Worm (Caenorhabditis elegans) whole organism, L3 larva: ENCODE results near the gene act-2.
A peak's percentile ranks its signal among the peaks of the same experiment; 100 is the strongest.

ENCODE experiments used
- ZK546.5 ChIP-seq: sonication (generic microtip); optimal IDR thresholded peaks from 2 replicates; lab custom pipeline; 2017; ENCODE audit warnings: missing biosample characterization, missing genetic modification characterization
- aly-2 ChIP-seq: fragments of 150-350 bp; optimal IDR thresholded peaks from 2 replicates; lab custom pipeline; 2014; ENCODE audit warnings: missing biosample characterization, missing genetic modification characterization
- ama-1 ChIP-seq: fragments of 150-350 bp; optimal IDR thresholded peaks from 2 replicates; lab custom pipeline; 2018
- ceh-16 ChIP-seq: sonication (generic microtip); optimal IDR thresholded peaks from 2 replicates; lab custom pipeline; 2017; ENCODE audit warnings: missing biosample characterization, missing genetic modification characterization
- ceh-28 ChIP-seq: fragments of 150-350 bp; optimal IDR thresholded peaks from 2 replicates; lab custom pipeline; 2014; ENCODE audit warnings: missing biosample characterization, missing genetic modification reagents, missing genetic modification characterization
- ceh-9 ChIP-seq: sonication (generic microtip); optimal IDR thresholded peaks from 2 replicates; lab custom pipeline; 2018; ENCODE audit warnings: missing biosample characterization, missing genetic modification characterization
- daf-12 ChIP-seq: fragments of 150-350 bp; optimal IDR thresholded peaks from 2 replicates; lab custom pipeline; 2014; ENCODE audit warnings: missing biosample characterization, missing genetic modification reagents, missing genetic modification characterization
- egl-27 ChIP-seq: sonication (generic microtip); optimal IDR thresholded peaks from 4 replicates; lab custom pipeline; 2017; ENCODE audit warnings: missing biosample characterization, missing genetic modification reagents, missing genetic modification characterization
- elt-2 ChIP-seq: sonication (generic microtip); optimal IDR thresholded peaks from 2 replicates; lab custom pipeline; 2016; ENCODE audit warnings: missing genetic modification reagents, mild to moderate bottlenecking, missing genetic modification characterization, missing compliant biosample characterization
- eor-1 ChIP-seq, 2 experiments: fragments of 150-350 bp; optimal IDR thresholded peaks; 2 replicates each; lab custom pipeline; 2014 to 2018; ENCODE audit warnings: missing biosample characterization in 2 of 2, missing genetic modification characterization in 2 of 2
- hmg-11 ChIP-seq: sonication (generic microtip); optimal IDR thresholded peaks from 2 replicates; lab custom pipeline; 2016; ENCODE audit warnings: missing genetic modification characterization, missing compliant biosample characterization
- jun-1 ChIP-seq: fragments of 150-350 bp; optimal IDR thresholded peaks from 2 replicates; lab custom pipeline; 2014; ENCODE audit warnings: missing biosample characterization, missing genetic modification reagents, missing genetic modification characterization
- lin-39 ChIP-seq: fragments of 150-350 bp; optimal IDR thresholded peaks from 2 replicates; lab custom pipeline; 2018; ENCODE audit warnings: missing biosample characterization, missing genetic modification reagents, missing genetic modification characterization
- lsy-12 ChIP-seq: sonication (generic microtip); optimal IDR thresholded peaks from 2 replicates; lab custom pipeline; 2016; ENCODE audit warnings: mild to moderate bottlenecking, missing genetic modification characterization, missing compliant biosample characterization
- mdl-1 ChIP-seq: fragments of 150-350 bp; optimal IDR thresholded peaks from 2 replicates; lab custom pipeline; 2014; ENCODE audit warnings: missing biosample characterization, missing genetic modification characterization
- mml-1 ChIP-seq: fragments of 150-350 bp; sonication (generic microtip); optimal IDR thresholded peaks from 3 replicates; lab custom pipeline; 2014; ENCODE audit warnings: missing biosample characterization, missing genetic modification characterization
- nfya-1 ChIP-seq: sonication (generic microtip); optimal IDR thresholded peaks from 2 replicates; lab custom pipeline; 2017; ENCODE audit warnings: missing genetic modification characterization, mild to moderate bottlenecking, missing compliant biosample characterization, antibody characterized with exemption, moderate library complexity; ENCODE audit not compliant: insufficient read depth
- nhr-11 ChIP-seq: fragments of 150-350 bp; optimal IDR thresholded peaks from 2 replicates; lab custom pipeline; 2014; ENCODE audit warnings: missing biosample characterization, missing genetic modification characterization
- nhr-12 ChIP-seq: fragments of 150-350 bp; optimal IDR thresholded peaks from 2 replicates; lab custom pipeline; 2014; ENCODE audit warnings: missing biosample characterization, missing genetic modification characterization
- nhr-23 ChIP-seq: fragments of 150-350 bp; optimal IDR thresholded peaks from 2 replicates; lab custom pipeline; 2014; ENCODE audit warnings: missing biosample characterization, missing genetic modification reagents, missing genetic modification characterization
- nhr-25 ChIP-seq: sonication (generic microtip); optimal IDR thresholded peaks from 2 replicates; lab custom pipeline; 2017; ENCODE audit warnings: missing biosample characterization, missing genetic modification characterization
- nhr-28 ChIP-seq: fragments of 150-350 bp; optimal IDR thresholded peaks from 2 replicates; lab custom pipeline; 2014; ENCODE audit warnings: missing biosample characterization, missing genetic modification characterization
- nhr-43 ChIP-seq: sonication (generic microtip); optimal IDR thresholded peaks from 2 replicates; lab custom pipeline; 2016; ENCODE audit warnings: mild to moderate bottlenecking, missing genetic modification characterization, missing compliant biosample characterization; ENCODE audit not compliant: poor library complexity, severe bottlenecking
- nhr-67 ChIP-seq: fragments of 150-350 bp; optimal IDR thresholded peaks from 2 replicates; lab custom pipeline; 2014; ENCODE audit warnings: missing biosample characterization, missing genetic modification characterization
- nhr-76 ChIP-seq: fragments of 150-350 bp; sonication (generic microtip); optimal IDR thresholded peaks from 5 replicates; lab custom pipeline; 2014; ENCODE audit warnings: missing biosample characterization, missing genetic modification characterization
- pha-4 ChIP-seq: fragments of 150-350 bp; optimal IDR thresholded peaks from 2 replicates; lab custom pipeline; 2014; ENCODE audit warnings: missing biosample characterization, missing genetic modification reagents, missing genetic modification characterization
- sea-2 ChIP-seq: fragments of 150-350 bp; sonication (generic microtip); optimal IDR thresholded peaks from 4 replicates; lab custom pipeline; 2014; ENCODE audit warnings: missing biosample characterization, missing genetic modification reagents, missing genetic modification characterization
- tbx-2 ChIP-seq: sonication (generic microtip); optimal IDR thresholded peaks from 2 replicates; lab custom pipeline; 2016; ENCODE audit warnings: mild to moderate bottlenecking, missing genetic modification characterization, missing compliant biosample characterization
- unc-62 ChIP-seq: fragments of 150-350 bp; sonication (generic microtip); optimal IDR thresholded peaks from 4 replicates; lab custom pipeline; 2014; ENCODE audit warnings: missing biosample characterization, missing genetic modification reagents, missing genetic modification characterization
- ztf-11 ChIP-seq: fragments of 150-350 bp; optimal IDR thresholded peaks from 2 replicates; lab custom pipeline; 2014; ENCODE audit warnings: missing biosample characterization, missing genetic modification characterization
- ztf-4 ChIP-seq: fragments of 150-350 bp; optimal IDR thresholded peaks from 2 replicates; lab custom pipeline; 2014; ENCODE audit warnings: missing biosample characterization, missing genetic modification characterization

The act-2 gene

DNA sequence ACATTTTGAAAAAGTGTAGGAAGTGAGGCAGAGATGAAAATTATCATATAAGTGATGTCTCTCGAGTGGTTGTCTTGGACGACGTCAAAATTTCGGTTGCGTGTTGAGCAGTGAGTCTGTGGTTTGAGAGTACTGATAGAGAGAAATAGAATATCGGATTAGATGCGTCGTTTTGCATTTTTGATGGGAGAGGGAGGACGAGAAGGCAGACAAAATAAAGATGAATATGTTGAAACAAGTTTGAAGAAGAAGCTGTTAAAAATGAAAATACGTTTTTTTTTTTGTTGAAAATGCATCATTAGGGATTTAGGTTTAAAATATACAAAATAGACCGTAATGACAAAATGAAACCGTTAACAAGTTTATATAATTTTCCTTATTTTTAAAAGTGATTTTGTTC, 14.8 kb downstream of the act-2 start, which contains the start of gene T04C12.9:
T04C12.9 (minus strand) TSS at position 101 of the 400 bp plus-strand sequence.
- TF ChIP-seq nhr-76 (tag; lab: Kevin White, UChicago) (no peak), nhr-12 (tag; lab: Kevin White, UChicago) (no peak), nhr-25 (tag; lab: Kevin White, UChicago) (no peak), nfya-1 (tag; lab: Kevin White, UChicago) (no peak), nhr-11 (tag; lab: Kevin White, UChicago) (no peak)
- TF ChIP-seq, all 47 proteins: peak for 0

DNA sequence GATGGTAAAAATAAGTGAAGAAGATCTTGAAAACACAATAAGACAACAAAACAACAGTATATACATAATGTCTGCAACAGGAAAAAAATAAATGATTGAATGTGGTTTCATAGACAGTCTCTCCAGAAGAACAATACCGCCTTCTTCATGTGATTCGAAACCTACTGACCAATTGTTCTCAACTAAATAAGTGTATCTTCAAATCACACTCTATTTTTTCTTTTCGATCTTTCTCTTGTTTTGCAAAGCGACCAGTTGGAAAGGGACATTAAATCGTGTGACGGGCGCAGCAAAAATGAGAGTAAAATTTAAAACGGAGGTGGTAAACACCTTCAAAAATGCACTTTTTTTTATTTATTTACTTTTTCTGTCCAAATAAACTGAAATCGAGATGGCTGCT, 16.1 kb downstream of the act-2 start:
- TF ChIP-seq nhr-23 (peak; percentile 4), nhr-43 (tag; lab: Kevin White, UChicago) (no peak)
- TF ChIP-seq, all 47 proteins: peak for 1

DNA sequence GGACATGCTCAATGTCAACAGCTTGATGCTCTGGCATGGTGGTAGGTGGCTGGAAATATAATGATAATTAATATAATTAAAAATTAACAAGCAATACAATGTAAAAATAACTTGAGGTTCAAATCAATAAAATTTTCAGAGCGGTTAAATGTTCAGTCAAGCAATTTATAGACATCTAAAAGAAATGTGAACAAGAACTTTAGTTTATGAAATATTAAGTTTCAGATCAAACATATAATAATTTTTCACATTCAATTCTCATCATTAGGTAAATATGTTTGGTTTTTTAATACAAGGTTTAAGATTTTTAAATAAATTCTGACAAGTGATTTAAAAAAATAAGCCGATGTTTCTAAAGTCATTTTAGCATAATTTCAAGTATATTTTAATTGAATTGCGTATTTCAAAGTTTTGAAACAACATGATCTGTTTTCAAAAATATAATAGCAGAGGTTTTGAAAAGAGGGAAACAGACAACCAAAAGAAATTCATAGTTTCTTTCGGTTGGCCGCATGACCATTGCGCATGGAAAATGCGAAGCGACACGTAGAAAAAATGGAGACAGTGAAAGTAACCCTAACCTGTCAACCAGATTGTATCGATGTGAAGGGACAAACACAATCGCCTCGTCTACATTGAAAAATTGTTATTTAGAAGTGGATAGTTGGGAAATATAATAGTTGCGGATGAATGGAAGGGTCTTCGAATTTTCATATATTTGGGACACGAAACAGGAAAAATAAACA, 17.5 kb downstream of the act-2 start, which contains the start of gene T04C12.11:
T04C12.11 (minus strand) TSS at position 51 of the 746 bp plus-strand sequence.
- TF ChIP-seq nhr-23, result peak; percentile 60
- TF ChIP-seq tbx-2 (tag; lab: Kevin White, UChicago), result no peak
- TF ChIP-seq nhr-25 (tag; lab: Kevin White, UChicago), result peak; percentile 47

DNA sequence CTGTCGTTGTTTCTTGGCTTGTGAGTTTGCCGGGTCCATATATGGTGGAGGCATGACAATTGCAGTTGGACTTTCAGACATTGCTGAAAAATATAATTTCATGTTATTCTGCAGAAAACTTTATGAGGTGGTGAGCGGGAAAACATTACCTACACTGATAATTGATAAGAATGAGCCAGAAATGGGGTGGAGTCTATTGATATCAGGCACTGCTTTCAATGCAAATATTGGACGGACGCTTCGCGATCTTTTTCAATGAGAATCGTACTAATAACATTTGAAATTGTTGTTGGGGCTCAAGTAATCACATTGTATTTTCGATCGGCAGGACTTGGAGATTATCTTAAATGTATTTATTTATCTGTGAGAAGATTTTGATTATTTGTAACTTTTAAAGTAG, 18.8 kb downstream of the act-2 start, which contains the start of gene T04C12.1:
T04C12.1 (minus strand) TSS at position 90 of the 400 bp plus-strand sequence.
- TF ChIP-seq nhr-67 (tag; lab: Kevin White, UChicago) (no peak), eor-1 (tag; optimal IDR thresholded peaks at IDR 0.05; lab: Kevin White, UChicago) (no peak), nhr-12 (tag; lab: Kevin White, UChicago) (no peak), lsy-12 (tag; lab: Kevin White, UChicago) (no peak), ama-1 (lab: Kevin White, UChicago) (peak; percentile 77), ceh-9 (tag; lab: Kevin White, UChicago) (no peak), nhr-25 (tag; lab: Kevin White, UChicago) (peak; percentile 24), mml-1 (tag; lab: Kevin White, UChicago) (no peak), nhr-28 (tag; lab: Kevin White, UChicago) (no peak), unc-62 (no peak), sea-2 (GFP tag; lab: Kevin White, UChicago) (no peak), daf-12 (tag; lab: Kevin White, UChicago) (no peak), ceh-16 (no peak), ztf-11 (tag; lab: Kevin White, UChicago) (no peak), nhr-76 (tag; lab: Kevin White, UChicago) (no peak), ceh-28 (tag; lab: Kevin White, UChicago) (no peak)

DNA sequence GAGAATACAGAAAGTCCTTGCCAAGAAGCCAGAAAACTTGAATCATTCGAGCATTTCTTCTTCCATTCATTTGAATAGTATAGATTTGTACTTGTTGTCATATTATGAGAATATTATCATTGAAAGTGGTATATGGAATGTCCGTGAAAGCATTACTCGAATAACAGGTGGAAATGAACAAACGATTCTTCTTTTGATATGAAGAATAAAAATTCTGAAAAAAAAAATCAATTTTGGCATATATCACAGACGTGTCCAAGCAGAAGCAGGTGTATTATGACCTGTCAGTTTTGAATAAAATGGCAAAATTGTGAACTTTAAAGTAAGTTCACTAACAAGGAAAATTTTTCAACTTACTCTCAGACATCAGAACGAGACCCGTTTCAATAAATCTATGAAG, 20.9 kb downstream of the act-2 start, which contains the start of gene srh-75:
srh-75 (minus strand) TSS at position 101 of the 400 bp plus-strand sequence.
- no peak for TF ChIP-seq ztf-4 (tag; lab: Kevin White, UChicago)
- no peak for TF ChIP-seq ZK546.5 (tag; lab: Kevin White, UChicago)
- TF ChIP-seq nhr-28 (tag; lab: Kevin White, UChicago), result no peak
- no peak for TF ChIP-seq nhr-25 (tag; lab: Kevin White, UChicago)
- no peak for TF ChIP-seq nhr-23
- TF ChIP-seq ama-1 (lab: Kevin White, UChicago), result no peak
- no peak for TF ChIP-seq hmg-11 (tag; lab: Kevin White, UChicago)
- no peak for TF ChIP-seq elt-2 (tag; lab: Kevin White, UChicago)
- TF ChIP-seq aly-2 (tag; lab: Kevin White, UChicago), result no peak
- TF ChIP-seq egl-27 (tag; lab: Kevin White, UChicago), result no peak
- no peak for TF ChIP-seq jun-1
- no peak for TF ChIP-seq nhr-11 (tag; lab: Kevin White, UChicago)
- no peak for TF ChIP-seq lin-39 (tag; lab: Kevin White, UChicago)
- TF ChIP-seq pha-4 (tag; lab: Kevin White, UChicago), result no peak
- no peak for TF ChIP-seq ceh-28 (tag; lab: Kevin White, UChicago)
- no peak for TF ChIP-seq mdl-1 (tag; lab: Kevin White, UChicago)
- no peak for TF ChIP-seq sea-2 (GFP tag; lab: Kevin White, UChicago)
- no peak for TF ChIP-seq unc-62
- TF ChIP-seq nhr-67 (tag; lab: Kevin White, UChicago), result no peak
